Fruit fly (Drosophila melanogaster) whole organism, pupa: ENCODE measurements around the gene CG14073.
A peak's percentile ranks its signal among the peaks of the same experiment; 100 is the strongest.

Experiments used
- CG10348 ChIP-seq: fragments of 200-800 bp; sonication (Bioruptor generic); IDR thresholded peaks from 2 replicates; pipeline ENCODE4 v1.3.6; 2022; ENCODE audit warnings: missing biosample characterization, missing genetic modification characterization
- CG12605 ChIP-seq: fragments of 200-800 bp; sonication (Bioruptor generic); IDR thresholded peaks from 2 replicates; pipeline ENCODE4 v1.3.6; 2022; ENCODE audit warnings: missing biosample characterization, missing genetic modification characterization
- CG13204 ChIP-seq: fragments of 200-800 bp; sonication (Bioruptor generic); optimal IDR thresholded peaks from 2 replicates; lab custom pipeline; 2018; ENCODE audit warnings: missing biosample characterization, mild to moderate bottlenecking, missing genetic modification characterization, moderate library complexity
- CG14655 ChIP-seq: fragments of 200-800 bp; sonication (Bioruptor generic); optimal IDR thresholded peaks from 3 replicates; lab custom pipeline; 2017; ENCODE audit warnings: mild to moderate bottlenecking, missing biosample characterization, missing genetic modification reagents, missing genetic modification characterization
- CG15710 ChIP-seq: fragments of 200-800 bp; sonication (Bioruptor generic); optimal IDR thresholded peaks from 2 replicates; lab custom pipeline; 2018; ENCODE audit warnings: missing biosample characterization, mild to moderate bottlenecking, missing genetic modification characterization, moderate library complexity
- CG17806 ChIP-seq: fragments of 200-800 bp; sonication (Bioruptor generic); optimal IDR thresholded peaks from 2 replicates; lab custom pipeline; 2018; ENCODE audit warnings: missing biosample characterization, mild to moderate bottlenecking, missing genetic modification characterization, moderate library complexity
- CG32121 ChIP-seq: fragments of 200-800 bp; sonication (Bioruptor generic); IDR thresholded peaks from 2 replicates; pipeline ENCODE4 v1.3.6; 2022; ENCODE audit warnings: missing biosample characterization, missing genetic modification characterization
- CG34367 ChIP-seq: fragments of 200-800 bp; sonication (Bioruptor generic); optimal IDR thresholded peaks from 2 replicates; lab custom pipeline; 2018; ENCODE audit warnings: missing biosample characterization, mild to moderate bottlenecking, missing genetic modification characterization
- CG4496 ChIP-seq: fragments of 200-800 bp; sonication (Bioruptor generic); IDR thresholded peaks from 3 replicates; pipeline ENCODE4 v1.3.6; 2022; ENCODE audit warnings: missing biosample characterization, missing genetic modification characterization
- CG8159 ChIP-seq: fragments of 200-800 bp; sonication (Bioruptor generic); optimal IDR thresholded peaks from 3 replicates; lab custom pipeline; 2018; ENCODE audit warnings: missing biosample characterization, mild to moderate bottlenecking, missing genetic modification characterization, moderate library complexity
- CG8301 ChIP-seq: fragments of 200-800 bp; sonication (Bioruptor generic); optimal IDR thresholded peaks from 2 replicates; lab custom pipeline; 2018; ENCODE audit warnings: missing biosample characterization, mild to moderate bottlenecking, missing genetic modification characterization
- CG9948 ChIP-seq: fragments of 200-800 bp; sonication (Bioruptor generic); optimal IDR thresholded peaks from 2 replicates; lab custom pipeline; 2018; ENCODE audit warnings: missing biosample characterization, mild to moderate bottlenecking, missing genetic modification characterization, moderate library complexity
- D1 ChIP-seq: fragments of 200-800 bp; sonication (Bioruptor generic); optimal IDR thresholded peaks from 2 replicates; lab custom pipeline; 2018; ENCODE audit warnings: missing biosample characterization, mild to moderate bottlenecking, missing genetic modification characterization, moderate library complexity
- EcR ChIP-seq: fragments of 200-800 bp; sonication (Bioruptor generic); optimal IDR thresholded peaks from 3 replicates; lab custom pipeline; 2019; ENCODE audit warnings: missing biosample characterization, missing genetic modification characterization, mild to moderate bottlenecking, moderate library complexity, missing genetic modification reagents
- Ets98B ChIP-seq: fragments of 200-800 bp; sonication (Bioruptor generic); IDR thresholded peaks from 2 replicates; pipeline ENCODE4 v1.3.6; 2022; ENCODE audit warnings: missing biosample characterization, missing genetic modification characterization
- Pif1A ChIP-seq: fragments of 200-800 bp; sonication (Bioruptor generic); optimal IDR thresholded peaks from 3 replicates; lab custom pipeline; 2016; ENCODE audit warnings: missing biosample characterization, missing genetic modification characterization
- Pif1B ChIP-seq: fragments of 200-800 bp; sonication (Bioruptor generic); optimal IDR thresholded peaks from 3 replicates; lab custom pipeline; 2016; ENCODE audit warnings: missing biosample characterization, missing genetic modification characterization
- Snoo ChIP-seq: fragments of 200-800 bp; sonication (Bioruptor generic); optimal IDR thresholded peaks from 3 replicates; lab custom pipeline; 2017; ENCODE audit warnings: missing biosample characterization, mild to moderate bottlenecking, missing genetic modification characterization, inconsistent platforms
- fd96Ca ChIP-seq: fragments of 200-800 bp; sonication (Bioruptor generic); IDR thresholded peaks from 3 replicates; pipeline ENCODE4 v1.3.6; 2022; ENCODE audit warnings: missing biosample characterization, missing genetic modification characterization
- gl ChIP-seq: fragments of 200-800 bp; sonication (Bioruptor generic); optimal IDR thresholded peaks from 2 replicates; lab custom pipeline; 2018; ENCODE audit warnings: missing biosample characterization, mild to moderate bottlenecking, missing genetic modification characterization
- rn ChIP-seq: fragments of 200-800 bp; sonication (Bioruptor generic); IDR thresholded peaks from 2 replicates; pipeline ENCODE4 v1.3.6; 2022; ENCODE audit warnings: missing biosample characterization, missing genetic modification characterization

CG14073 gene

DNA sequence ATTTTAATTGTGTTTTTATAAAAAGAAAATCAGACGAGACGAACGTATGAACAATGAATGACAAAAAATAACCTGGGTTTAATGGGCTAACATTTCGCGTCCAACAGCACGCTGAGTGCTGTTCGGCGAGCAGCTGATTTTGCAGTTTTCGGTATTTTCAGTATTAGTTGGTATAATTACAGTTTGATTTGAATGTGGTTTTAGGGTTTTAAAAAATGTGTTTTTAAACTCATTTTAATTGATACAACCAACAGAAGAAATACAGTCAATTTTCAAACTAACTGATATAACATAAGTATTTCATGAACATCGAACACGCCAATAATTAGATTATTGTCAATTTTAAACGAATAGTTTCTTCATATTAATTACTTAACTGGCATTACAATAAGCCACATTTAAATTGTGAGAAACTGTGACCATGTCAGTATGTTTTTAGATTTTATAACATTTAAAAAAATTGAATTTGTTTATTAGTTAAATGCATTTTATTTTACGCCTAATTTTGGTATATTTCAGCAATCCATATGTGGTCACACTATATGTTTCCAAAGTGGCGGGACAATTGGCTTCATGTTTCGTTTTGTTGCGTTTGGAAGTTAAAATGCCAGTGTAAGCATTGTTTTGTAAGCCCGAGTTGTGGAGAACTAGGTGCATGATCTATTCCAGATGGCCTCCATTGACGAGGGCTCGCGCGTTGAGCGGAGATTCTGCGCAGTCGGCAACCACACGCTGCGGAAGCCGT, at the start of gene CG14073, which contains the start of gene HipHop:
CG14073 (minus strand) TSS at position 38 of the 745 bp plus-strand sequence.
HipHop (plus strand) TSS at position 534 of the 745 bp plus-strand sequence.
- no peak for TF ChIP-seq Pif1B
- no peak for TF ChIP-seq fd96Ca

dm6 chr3L:18870027-18870426, 49.6 kb upstream of the CG14073 start, which contains the start of gene Blos3:
TSS of gene Blos3 (plus strand) at chr3L:18870224.
- no peak for TF ChIP-seq CG34367 (tag; lab: Kevin White, UChicago)
- TF ChIP-seq CG15710 (tag; lab: Kevin White, UChicago): peak; percentile 24
- TF ChIP-seq fd96Ca: peak; percentile 65; the same call in 2 of the 3 replicates
- TF ChIP-seq EcR (GFP tag; lab: Kevin White, UChicago): no peak
- TF ChIP-seq CG9948 (tag; lab: Kevin White, UChicago): peak; percentile 15
- peak; percentile 32 for TF ChIP-seq CG17806 (tag; lab: Kevin White, UChicago)
- no peak for TF ChIP-seq Pif1B
- TF ChIP-seq CG4496 (GFP tag; lab: Robert Waterston, UW): peak; percentile 46; the same call in 2 of the 3 replicates
- TF ChIP-seq CG12605 (GFP tag; lab: Robert Waterston, UW): no peak
- no peak; the same call in 1 of the 2 replicates for TF ChIP-seq Ets98B (GFP tag; lab: Robert Waterston, UW)
- peak; percentile 63 for TF ChIP-seq CG32121 (GFP tag; lab: Robert Waterston, UW)
- TF ChIP-seq CG14655 (GFP tag; lab: Kevin White, UChicago): no peak

DNA sequence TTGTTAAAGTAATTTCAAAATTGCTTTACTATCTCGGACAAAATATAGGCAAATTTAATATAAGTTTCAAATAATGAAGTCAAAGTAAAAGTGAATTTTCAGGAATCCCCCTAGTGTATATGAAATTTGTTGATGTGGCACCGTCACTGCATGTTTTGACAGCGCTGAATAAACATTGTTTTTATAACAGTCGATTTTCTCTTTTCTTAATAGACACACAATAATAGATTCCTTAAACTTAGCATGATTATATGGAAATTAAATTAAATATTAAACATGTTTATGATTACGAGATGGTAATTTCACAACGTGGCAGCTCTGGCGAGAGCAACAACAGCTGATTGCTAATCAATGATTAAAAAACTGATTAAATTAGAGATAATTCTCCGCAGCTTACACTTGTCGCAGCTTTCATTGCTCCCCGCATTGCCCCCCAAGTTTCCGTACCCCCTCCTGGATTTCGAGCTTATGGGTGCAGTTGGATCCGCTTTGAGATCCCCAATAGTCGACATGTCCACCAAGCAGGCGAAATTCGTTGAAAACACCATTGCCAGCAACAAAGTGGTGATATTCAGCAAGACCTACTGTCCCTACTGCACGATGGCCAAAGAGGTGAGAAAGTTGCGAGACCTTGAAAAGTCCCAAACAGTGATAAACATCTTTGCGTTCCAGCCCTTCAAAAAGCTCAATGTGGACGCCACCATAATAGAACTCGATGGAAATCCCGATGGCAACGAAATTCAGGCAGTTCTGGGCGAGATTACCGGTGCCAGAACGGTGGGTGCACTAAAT, 48.8 kb upstream of the CG14073 start, which contains the start of gene Grx1:
Grx1 (plus strand) TSS at position 196 of the 792 bp plus-strand sequence.
- no peak for TF ChIP-seq D1 (tag; lab: Kevin White, UChicago)
- peak; percentile 40 for TF ChIP-seq CG15710 (tag; lab: Kevin White, UChicago)
- TF ChIP-seq CG9948 (tag; lab: Kevin White, UChicago): no peak
- peak; percentile 41 for TF ChIP-seq Snoo
- TF ChIP-seq Pif1A (GFP tag; lab: Kevin White, UChicago): no peak
- peak; percentile 22; the same call in 1 of the 2 replicates for TF ChIP-seq Ets98B (GFP tag; lab: Robert Waterston, UW)
- TF ChIP-seq CG8159 (tag; lab: Kevin White, UChicago): peak; percentile 61
- TF ChIP-seq Pif1B: peak; percentile 30
- TF ChIP-seq CG8301: peak; percentile 51
- TF ChIP-seq rn (GFP tag; lab: Robert Waterston, UW): 0 out of 2 replicates have a peak, but pooled peaks have one; percentile 6
- TF ChIP-seq CG14655 (GFP tag; lab: Kevin White, UChicago): no peak
- TF ChIP-seq CG13204 (GFP tag; lab: Kevin White, UChicago): no peak
- no peak for TF ChIP-seq fd96Ca
- peak; percentile 35; the same call in 1 of the 3 replicates for TF ChIP-seq CG4496 (GFP tag; lab: Robert Waterston, UW)
- TF ChIP-seq CG17806 (tag; lab: Kevin White, UChicago): peak; percentile 38
- TF ChIP-seq EcR (GFP tag; lab: Kevin White, UChicago): no peak
- TF ChIP-seq CG12605 (GFP tag; lab: Robert Waterston, UW): no peak
- no peak for TF ChIP-seq CG10348 (GFP tag; lab: Robert Waterston, UW)
- TF ChIP-seq CG34367 (tag; lab: Kevin White, UChicago): no peak
- TF ChIP-seq gl (tag; lab: Kevin White, UChicago): no peak
- TF ChIP-seq CG32121 (GFP tag; lab: Robert Waterston, UW): 0 out of 2 replicates have a peak, but pooled peaks have one; percentile 42

dm6 chr3L:18867521-18867920, 47.0 kb upstream of the CG14073 start, which contains the start of gene Dysb:
TSS of gene Dysb (plus strand) at chr3L:18867771.
- peak; percentile 80 for TF ChIP-seq CG8301
- no peak; the same call in 1 of the 2 replicates for TF ChIP-seq rn (GFP tag; lab: Robert Waterston, UW)
- TF ChIP-seq CG10348 (GFP tag; lab: Robert Waterston, UW): 0 out of 2 replicates have a peak, but pooled peaks have one; percentile 26
- no peak for TF ChIP-seq CG13204 (GFP tag; lab: Kevin White, UChicago)
- TF ChIP-seq CG17806 (tag; lab: Kevin White, UChicago): peak; percentile 83
- peak; percentile 70 for TF ChIP-seq CG34367 (tag; lab: Kevin White, UChicago)
- peak; percentile 76 for TF ChIP-seq Pif1A (GFP tag; lab: Kevin White, UChicago)
- peak; percentile 79 for TF ChIP-seq CG8159 (tag; lab: Kevin White, UChicago)
- TF ChIP-seq EcR (GFP tag; lab: Kevin White, UChicago): no peak
- peak; percentile 75 for TF ChIP-seq CG15710 (tag; lab: Kevin White, UChicago)
- TF ChIP-seq gl (tag; lab: Kevin White, UChicago): no peak
- TF ChIP-seq CG14655 (GFP tag; lab: Kevin White, UChicago): no peak
- no peak; the same call in 2 of the 3 replicates for TF ChIP-seq fd96Ca
- peak; percentile 82 for TF ChIP-seq Pif1B
- TF ChIP-seq D1 (tag; lab: Kevin White, UChicago): peak; percentile 46
- TF ChIP-seq Ets98B (GFP tag; lab: Robert Waterston, UW): peak; percentile 96
- TF ChIP-seq CG9948 (tag; lab: Kevin White, UChicago): peak; percentile 70
- peak; percentile 81 for TF ChIP-seq Snoo
- TF ChIP-seq CG12605 (GFP tag; lab: Robert Waterston, UW): peak; percentile 92
- TF ChIP-seq CG32121 (GFP tag; lab: Robert Waterston, UW): peak; percentile 90
- TF ChIP-seq CG4496 (GFP tag; lab: Robert Waterston, UW): peak; percentile 93
